Worm (Caenorhabditis elegans) whole organism, late embryonic: Measurements from ENCODE around the gene ghi-1.
A peak's percentile ranks its signal among the peaks of the same experiment; 100 is the strongest.

Experiments
- C38D4.7 ChIP-seq: fragments of 200-800 bp; sonication (Bioruptor generic); optimal IDR thresholded peaks from 2 replicates; lab custom pipeline; 2018; ENCODE audit warnings: mild to moderate bottlenecking, missing genetic modification characterization, moderate library complexity, missing compliant biosample characterization
- F13H6.1 ChIP-seq: sonication (generic microtip); optimal IDR thresholded peaks from 2 replicates; lab custom pipeline; 2016; ENCODE audit warnings: missing genetic modification characterization, missing compliant biosample characterization
- K02D7.2 ChIP-seq: sonication (generic microtip); optimal IDR thresholded peaks from 2 replicates; lab custom pipeline; 2017; ENCODE audit warnings: mild to moderate bottlenecking, missing genetic modification characterization, missing compliant biosample characterization
- K09A11.1 ChIP-seq: sonication (generic microtip); optimal IDR thresholded peaks from 2 replicates; lab custom pipeline; 2017; ENCODE audit warnings: antibody characterized with exemption, mild to moderate bottlenecking, missing genetic modification characterization, missing compliant biosample characterization; ENCODE audit not compliant: insufficient read depth
- T23F11.4 ChIP-seq: fragments of 200-800 bp; sonication (Bioruptor generic); optimal IDR thresholded peaks from 2 replicates; lab custom pipeline; 2018; ENCODE audit warnings: mild to moderate bottlenecking, missing genetic modification characterization, missing compliant biosample characterization
- ceh-18 ChIP-seq: sonication (generic microtip); optimal IDR thresholded peaks from 2 replicates; lab custom pipeline; 2016; ENCODE audit warnings: missing genetic modification characterization, missing compliant biosample characterization
- ceh-30 ChIP-seq: fragments of 150-350 bp; optimal IDR thresholded peaks from 2 replicates; lab custom pipeline; 2014; ENCODE audit warnings: missing biosample characterization, missing genetic modification characterization
- ceh-31 ChIP-seq: sonication (generic microtip); optimal IDR thresholded peaks from 2 replicates; lab custom pipeline; 2016; ENCODE audit warnings: missing genetic modification characterization, missing compliant biosample characterization
- ceh-45 ChIP-seq: fragments of 200-800 bp; sonication (Bioruptor generic); IDR thresholded peaks from 2 replicates; pipeline ENCODE4 v1.3.6; 2022; ENCODE audit warnings: missing genetic modification reagents, missing genetic modification characterization, missing compliant biosample characterization
- ceh-6 ChIP-seq: fragments of 200-800 bp; sonication (Bioruptor generic); optimal IDR thresholded peaks from 2 replicates; lab custom pipeline; 2018; ENCODE audit warnings: mild to moderate bottlenecking, missing genetic modification characterization, missing compliant biosample characterization
- che-1 ChIP-seq: sonication (generic microtip); optimal IDR thresholded peaks from 2 replicates; lab custom pipeline; 2016; ENCODE audit warnings: mild to moderate bottlenecking, missing genetic modification characterization, missing compliant biosample characterization
- dve-1 ChIP-seq: sonication (generic microtip); optimal IDR thresholded peaks from 2 replicates; lab custom pipeline; 2017; ENCODE audit warnings: antibody characterized with exemption, mild to moderate bottlenecking, missing genetic modification characterization, missing compliant biosample characterization
- eyg-1 ChIP-seq: sonication (generic microtip); optimal IDR thresholded peaks from 2 replicates; lab custom pipeline; 2016; ENCODE audit warnings: missing genotype, missing genetic modification characterization, missing compliant biosample characterization
- fax-1 ChIP-seq: sonication (generic microtip); optimal IDR thresholded peaks from 2 replicates; lab custom pipeline; 2016; ENCODE audit warnings: missing genotype, missing genetic modification characterization, missing compliant biosample characterization
- fkh-6 ChIP-seq: sonication (generic microtip); optimal IDR thresholded peaks from 2 replicates; lab custom pipeline; 2016; ENCODE audit warnings: missing genetic modification characterization, missing compliant biosample characterization
- gmeb-2 ChIP-seq: sonication (generic microtip); optimal IDR thresholded peaks from 2 replicates; lab custom pipeline; 2016; ENCODE audit warnings: missing genetic modification characterization, inconsistent platforms, missing compliant biosample characterization
- hlh-6 ChIP-seq: sonication (generic microtip); optimal IDR thresholded peaks from 2 replicates; lab custom pipeline; 2016; ENCODE audit warnings: missing genotype, missing genetic modification characterization, missing compliant biosample characterization
- hlh-8 ChIP-seq: sonication (generic microtip); optimal IDR thresholded peaks from 2 replicates; lab custom pipeline; 2016; ENCODE audit warnings: missing genotype, missing genetic modification characterization, missing compliant biosample characterization
- lim-6 ChIP-seq: sonication (generic microtip); optimal IDR thresholded peaks from 2 replicates; lab custom pipeline; 2016; ENCODE audit warnings: missing genetic modification characterization, missing compliant biosample characterization
- nfya-1 ChIP-seq: sonication (generic microtip); optimal IDR thresholded peaks from 2 replicates; lab custom pipeline; 2017; ENCODE audit warnings: missing genetic modification characterization, mild to moderate bottlenecking, missing compliant biosample characterization, antibody characterized with exemption, moderate library complexity
- nhr-232 ChIP-seq: sonication (generic microtip); optimal IDR thresholded peaks from 2 replicates; lab custom pipeline; 2016; ENCODE audit warnings: missing genetic modification characterization, missing compliant biosample characterization
- pag-3 ChIP-seq: sonication (generic microtip); optimal IDR thresholded peaks from 2 replicates; lab custom pipeline; 2016; ENCODE audit warnings: missing compliant biosample characterization, missing genetic modification characterization, borderline replicate concordance
- pat-9 ChIP-seq: fragments of 200-800 bp; sonication (Bioruptor generic); optimal IDR thresholded peaks from 2 replicates; lab custom pipeline; 2018; ENCODE audit warnings: mild to moderate bottlenecking, missing genetic modification characterization, moderate library complexity, missing compliant biosample characterization
- pha-2 ChIP-seq: sonication (generic microtip); optimal IDR thresholded peaks from 2 replicates; lab custom pipeline; 2017; ENCODE audit warnings: mild to moderate bottlenecking, missing genetic modification characterization, missing compliant biosample characterization
- pha-4 ChIP-seq: fragments of 150-350 bp; optimal IDR thresholded peaks from 2 replicates; lab custom pipeline; 2018; ENCODE audit warnings: missing biosample characterization, missing genetic modification reagents, missing genetic modification characterization
- pqm-1 ChIP-seq: sonication (generic microtip); optimal IDR thresholded peaks from 2 replicates; lab custom pipeline; 2016; ENCODE audit warnings: missing genetic modification characterization, missing compliant biosample characterization
- pros-1 ChIP-seq: fragments of 150-350 bp; optimal IDR thresholded peaks from 2 replicates; lab custom pipeline; 2014; ENCODE audit warnings: missing biosample characterization, missing genetic modification reagents, missing genetic modification characterization
- ref-2 ChIP-seq: sonication (generic microtip); optimal IDR thresholded peaks from 2 replicates; lab custom pipeline; 2016; ENCODE audit warnings: missing genetic modification characterization, missing compliant biosample characterization
- rnt-1 ChIP-seq: sonication (generic microtip); optimal IDR thresholded peaks from 2 replicates; lab custom pipeline; 2016; ENCODE audit warnings: missing genetic modification characterization, missing compliant biosample characterization
- sdc-2 ChIP-seq: sonication (generic microtip); optimal IDR thresholded peaks from 2 replicates; lab custom pipeline; 2016; ENCODE audit warnings: missing genotype, missing genetic modification characterization, missing compliant biosample characterization
- sox-4 ChIP-seq: sonication (generic microtip); optimal IDR thresholded peaks from 2 replicates; lab custom pipeline; 2017; ENCODE audit warnings: mild to moderate bottlenecking, missing genetic modification characterization, inconsistent platforms, missing compliant biosample characterization
- syd-9 ChIP-seq: sonication (generic microtip); optimal IDR thresholded peaks from 2 replicates; lab custom pipeline; 2016; ENCODE audit warnings: mild to moderate bottlenecking, missing genetic modification characterization, moderate library complexity, missing compliant biosample characterization
- tbx-2 ChIP-seq: sonication (generic microtip); optimal IDR thresholded peaks from 2 replicates; lab custom pipeline; 2016; ENCODE audit warnings: missing genetic modification characterization, missing compliant biosample characterization
- tbx-7 ChIP-seq: sonication (generic microtip); optimal IDR thresholded peaks from 2 replicates; lab custom pipeline; 2016; ENCODE audit warnings: missing genotype, missing genetic modification characterization, missing compliant biosample characterization
- unc-42 ChIP-seq: sonication (generic microtip); optimal IDR thresholded peaks from 2 replicates; lab custom pipeline; 2016; ENCODE audit warnings: missing genotype, missing genetic modification characterization, missing compliant biosample characterization
- unc-55 ChIP-seq: sonication (generic microtip); optimal IDR thresholded peaks from 2 replicates; lab custom pipeline; 2017; ENCODE audit warnings: missing biosample characterization, missing genetic modification reagents, missing genetic modification characterization
- unc-86 ChIP-seq: sonication (generic microtip); optimal IDR thresholded peaks from 2 replicates; lab custom pipeline; 2016; ENCODE audit warnings: missing genetic modification characterization, missing compliant biosample characterization
- ztf-16 ChIP-seq: sonication (generic microtip); optimal IDR thresholded peaks from 2 replicates; lab custom pipeline; 2017; ENCODE audit warnings: missing genetic modification characterization, missing compliant biosample characterization

Gene ghi-1

ce11 chrII:11685177-11685576, 38.6 kb downstream of the ghi-1 start, which contains the start of gene C47D12.5:
TSS of gene C47D12.5 (minus strand) at chrII:11685277.
- TF ChIP-seq ref-2 (tag; lab: Kevin White, UChicago) (no peak), pqm-1 (tag; lab: Kevin White, UChicago) (no peak), tbx-7 (no peak), pha-2 (tag; lab: Kevin White, UChicago) (no peak), fax-1 (tag; lab: Kevin White, UChicago) (no peak), hlh-6 (tag; lab: Kevin White, UChicago) (no peak), ceh-30 (tag; lab: Kevin White, UChicago) (no peak), che-1 (tag; lab: Kevin White, UChicago) (no peak)
- TF ChIP-seq, all 69 proteins: peak for 0

ce11 chrII:11688011-11688410, 41.5 kb downstream of the ghi-1 start:
- TF ChIP-seq tbx-7: no peak
- no peak for TF ChIP-seq eyg-1
- TF ChIP-seq hlh-8 (tag; lab: Kevin White, UChicago): peak; percentile 73
- TF ChIP-seq unc-55: peak; percentile 8
- peak; percentile 29 for TF ChIP-seq nfya-1 (tag; lab: Kevin White, UChicago)
- TF ChIP-seq unc-42 (tag; lab: Kevin White, UChicago): peak; percentile 59
- no peak for TF ChIP-seq nhr-232 (tag; lab: Kevin White, UChicago)
- TF ChIP-seq ceh-31 (tag; lab: Kevin White, UChicago): peak; percentile 1

- TF ChIP-seq ztf-16 (tag; lab: Kevin White, UChicago) (no peak), hlh-6 (tag; lab: Kevin White, UChicago) (no peak), C38D4.7 (GFP tag; lab: Kevin White, UChicago) (no peak), ceh-30 (tag; lab: Kevin White, UChicago) (no peak), T23F11.4 (GFP tag; lab: Kevin White, UChicago) (no peak), pqm-1 (tag; lab: Kevin White, UChicago) (no peak)
These were observed 42.1 kb downstream of the ghi-1 start, which contains the start of gene kel-1 for ce11 chrII:11688643-11689042. TSS of gene kel-1 (plus strand) at chrII:11688943.

ce11 chrII:11689941-11690340, 43.4 kb downstream of the ghi-1 start:
- TF ChIP-seq sdc-2 (tag; lab: Kevin White, UChicago) (no peak), lim-6 (tag; lab: Kevin White, UChicago) (no peak), pros-1 (no peak), che-1 (tag; lab: Kevin White, UChicago) (no peak), pqm-1 (tag; lab: Kevin White, UChicago) (no peak), K02D7.2 (no peak), syd-9 (tag; lab: Kevin White, UChicago) (no peak), F13H6.1 (tag; lab: Kevin White, UChicago) (no peak), fkh-6 (tag; lab: Kevin White, UChicago) (no peak), pag-3 (no peak)
- TF ChIP-seq, all 69 proteins: peak for 0

- no peak for TF ChIP-seq unc-42 (tag; lab: Kevin White, UChicago)
- no peak for TF ChIP-seq hlh-8 (tag; lab: Kevin White, UChicago)
- TF ChIP-seq nfya-1 (tag; lab: Kevin White, UChicago): no peak
- TF ChIP-seq che-1 (tag; lab: Kevin White, UChicago): no peak
- no peak for TF ChIP-seq ceh-6
- TF ChIP-seq gmeb-2 (tag; lab: Kevin White, UChicago): no peak
- TF ChIP-seq ceh-45 (GFP tag; lab: Robert Waterston, UW): no peak
- no peak for TF ChIP-seq dve-1 (tag; lab: Kevin White, UChicago)
- TF ChIP-seq tbx-7: no peak
- no peak for TF ChIP-seq pha-4 (tag; lab: Kevin White, UChicago)
These were observed 44.3 kb downstream of the ghi-1 start for ce11 chrII:11690868-11691267.

- TF ChIP-seq nfya-1 (tag; lab: Kevin White, UChicago): peak; percentile 37
- TF ChIP-seq ceh-31 (tag; lab: Kevin White, UChicago): peak; percentile 56
- TF ChIP-seq che-1 (tag; lab: Kevin White, UChicago): peak; percentile 8
- peak; percentile 1 for TF ChIP-seq ceh-6
- TF ChIP-seq pat-9 (tag; lab: Kevin White, UChicago): peak; percentile 25
- TF ChIP-seq pha-4 (tag; lab: Kevin White, UChicago): no peak
- TF ChIP-seq K09A11.1: no peak
- TF ChIP-seq unc-55: no peak
- TF ChIP-seq hlh-6 (tag; lab: Kevin White, UChicago): no peak
- TF ChIP-seq rnt-1 (tag; lab: Kevin White, UChicago): peak; percentile 18
- TF ChIP-seq sox-4 (tag; lab: Kevin White, UChicago): peak; percentile 22
- TF ChIP-seq tbx-2 (tag; lab: Kevin White, UChicago): peak; percentile 14
- peak; percentile 14 for TF ChIP-seq ceh-18
- TF ChIP-seq hlh-8 (tag; lab: Kevin White, UChicago): no peak
- TF ChIP-seq ztf-16 (tag; lab: Kevin White, UChicago): peak; percentile 1
- TF ChIP-seq unc-86 (tag; lab: Kevin White, UChicago): peak; percentile 18
These were observed 47.9 kb downstream of the ghi-1 start for ce11 chrII:11694432-11694831.
